Worm (Caenorhabditis elegans): ENCODE measurements around the gene glod-4.

glod-4 gene

ce11 chrIII:4152828-4153227, 571 bp upstream of the glod-4 start:
- TF ChIP-seq nhr-28 (tag; optimal IDR thresholded peaks at IDR 0.05) = no peak
- TF ChIP-seq snpc-4 (tag; optimal IDR thresholded peaks at IDR 0.05) = no peak
- no peak for TF ChIP-seq M03D4.4 (tag; optimal IDR thresholded peaks at IDR 0.05)
- no peak for TF ChIP-seq mls-2 (tag; optimal IDR thresholded peaks at IDR 0.05)
- no peak for TF ChIP-seq ces-1 (GFP tag; optimal IDR thresholded peaks at IDR 0.05)
- TF ChIP-seq elt-1 (tag; optimal IDR thresholded peaks at IDR 0.05; ENCODE audit: borderline replicate concordance, insufficient read depth) = no peak
- TF ChIP-seq unc-120 (tag; optimal IDR thresholded peaks at IDR 0.05; ENCODE audit: poor library complexity, severe bottlenecking) = no peak
- TF ChIP-seq pha-4 (tag; optimal IDR thresholded peaks at IDR 0.05) = no peak
- no peak for TF ChIP-seq drap-1 (GFP tag; optimal IDR thresholded peaks at IDR 0.05)
- TF ChIP-seq lin-13 (tag; optimal IDR thresholded peaks at IDR 0.05) = no peak

- TF ChIP-seq nhr-76 (tag; optimal IDR thresholded peaks at IDR 0.05) = no peak
- TF ChIP-seq elt-1 (tag; optimal IDR thresholded peaks at IDR 0.05; ENCODE audit: borderline replicate concordance, insufficient read depth) = no peak
- TF ChIP-seq ztf-11 (tag; optimal IDR thresholded peaks at IDR 0.05) = no peak
- TF ChIP-seq snpc-4 (tag; optimal IDR thresholded peaks at IDR 0.05) = no peak
- TF ChIP-seq nhr-28 (tag; optimal IDR thresholded peaks at IDR 0.05) = no peak
- TF ChIP-seq flh-1 (GFP tag; optimal IDR thresholded peaks at IDR 0.05) = no peak
- no peak for TF ChIP-seq ceh-43 (GFP tag; optimal IDR thresholded peaks at IDR 0.05)
- no peak for TF ChIP-seq sem-2 (GFP tag; optimal IDR thresholded peaks at IDR 0.05)
- TF ChIP-seq mep-1 (tag; optimal IDR thresholded peaks at IDR 0.05) = no peak
- no peak for TF ChIP-seq ceh-83 (GFP tag; optimal IDR thresholded peaks at IDR 0.05)
- TF ChIP-seq elt-3 (tag; optimal IDR thresholded peaks at IDR 0.05) = no peak
- no peak for TF ChIP-seq M03D4.4 (tag; optimal IDR thresholded peaks at IDR 0.05)
- no peak for TF ChIP-seq nhr-2 (tag; optimal IDR thresholded peaks at IDR 0.05)
- TF ChIP-seq ham-2 (GFP tag; optimal IDR thresholded peaks at IDR 0.05) = no peak
- no peak for TF ChIP-seq sptf-1 (tag; optimal IDR thresholded peaks at IDR 0.05)
- no peak for TF ChIP-seq nhr-237 (tag; optimal IDR thresholded peaks at IDR 0.05)
- TF ChIP-seq hlh-1 (tag; optimal IDR thresholded peaks at IDR 0.05) = no peak
Observed at ce11 chrIII:4157298-4157697, 3.9 kb downstream of the glod-4 start, which contains the start of gene C16C10.9. TSS of gene C16C10.9 (minus strand) at chrIII:4157398.

ce11 chrIII:4160937-4161336, 7.5 kb downstream of the glod-4 start, which contains the start of gene C01G12.16:
TSS of gene C01G12.16 (plus strand) at chrIII:4161237.
- no peak for TF ChIP-seq snpc-4 (tag; optimal IDR thresholded peaks at IDR 0.05)
- TF ChIP-seq lin-32 (GFP tag; optimal IDR thresholded peaks at IDR 0.05) = no peak
- TF ChIP-seq sem-2 (GFP tag; optimal IDR thresholded peaks at IDR 0.05) = no peak
- no peak for TF ChIP-seq blmp-1 (tag; optimal IDR thresholded peaks at IDR 0.05)
- TF ChIP-seq nhr-12 (tag; optimal IDR thresholded peaks at IDR 0.05) = no peak
- no peak for TF ChIP-seq nhr-28 (tag; optimal IDR thresholded peaks at IDR 0.05)
- no peak for TF ChIP-seq ceh-43 (GFP tag; optimal IDR thresholded peaks at IDR 0.05)
- TF ChIP-seq ces-1 (GFP tag; optimal IDR thresholded peaks at IDR 0.05) = no peak
- TF ChIP-seq lin-13 (tag; optimal IDR thresholded peaks at IDR 0.05) = no peak
- TF ChIP-seq bed-3 (GFP tag; optimal IDR thresholded peaks at IDR 0.05) = no peak
- no peak for TF ChIP-seq ham-2 (GFP tag; optimal IDR thresholded peaks at IDR 0.05)

ce11 chrIII:4164071-4164470, 10.7 kb downstream of the glod-4 start, which contains the start of gene C16C10.8:
TSS of gene C16C10.8 (minus strand) at chrIII:4164171.
- no peak for TF ChIP-seq ceh-43 (GFP tag; optimal IDR thresholded peaks at IDR 0.05)
- TF ChIP-seq sem-2 (GFP tag; optimal IDR thresholded peaks at IDR 0.05) = no peak
- no peak for TF ChIP-seq lin-32 (GFP tag; optimal IDR thresholded peaks at IDR 0.05)
- no peak for TF ChIP-seq lin-13 (tag; optimal IDR thresholded peaks at IDR 0.05)
- no peak for TF ChIP-seq drap-1 (GFP tag; optimal IDR thresholded peaks at IDR 0.05)
- no peak for TF ChIP-seq elt-1 (tag; optimal IDR thresholded peaks at IDR 0.05; ENCODE audit: borderline replicate concordance, insufficient read depth)
- TF ChIP-seq mab-5 (tag; optimal IDR thresholded peaks at IDR 0.05) = no peak
- TF ChIP-seq pha-4 (tag; optimal IDR thresholded peaks at IDR 0.05) = no peak
- TF ChIP-seq blmp-1 (tag; optimal IDR thresholded peaks at IDR 0.05) = no peak

- TF ChIP-seq ham-2 (GFP tag; optimal IDR thresholded peaks at IDR 0.05) (no peak), sptf-1 (tag; optimal IDR thresholded peaks at IDR 0.05) (no peak), ceh-83 (GFP tag; optimal IDR thresholded peaks at IDR 0.05) (no peak), M03D4.4 (tag; optimal IDR thresholded peaks at IDR 0.05) (no peak), tbx-8 (GFP tag; optimal IDR thresholded peaks at IDR 0.05) (no peak), lin-13 (tag; optimal IDR thresholded peaks at IDR 0.05) (no peak), nhr-2 (tag; optimal IDR thresholded peaks at IDR 0.05) (no peak), nhr-28 (tag; optimal IDR thresholded peaks at IDR 0.05) (no peak), blmp-1 (tag; optimal IDR thresholded peaks at IDR 0.05) (no peak), mab-5 (tag; optimal IDR thresholded peaks at IDR 0.05) (no peak), elt-3 (tag; optimal IDR thresholded peaks at IDR 0.05) (no peak)
Observed at ce11 chrIII:4166745-4167144, 13.3 kb downstream of the glod-4 start, which contains the start of gene rnf-5. TSS of gene rnf-5 (minus strand) at chrIII:4166845.

Data from whole organism, mixed stage, embryonic.